Worm (Caenorhabditis elegans): ENCODE measurements around the gene pfd-5.

Gene pfd-5

ce11 chrIII:7210486-7210885 lies 11.8 kb upstream of the pfd-5 start:
- no peak for TF ChIP-seq jun-1 (tag; optimal IDR thresholded peaks at IDR 0.05)
- TF ChIP-seq fos-1 (tag; optimal IDR thresholded peaks at IDR 0.05) = no peak
- no peak for TF ChIP-seq fkh-2 (tag; optimal IDR thresholded peaks at IDR 0.05)
- TF ChIP-seq lin-39 (tag; optimal IDR thresholded peaks at IDR 0.05) = no peak
- TF ChIP-seq egl-27 (tag; optimal IDR thresholded peaks at IDR 0.05) = no peak
- no peak for TF ChIP-seq ZK546.5 (tag; optimal IDR thresholded peaks at IDR 0.05)
- no peak for TF ChIP-seq daf-12 (tag; optimal IDR thresholded peaks at IDR 0.05)
- TF ChIP-seq nfya-1 (tag; optimal IDR thresholded peaks at IDR 0.05; ENCODE audit: insufficient read depth) = no peak
- no peak for TF ChIP-seq fkh-10 (GFP tag; optimal IDR thresholded peaks at IDR 0.05)
- no peak for TF ChIP-seq nhr-28 (tag; optimal IDR thresholded peaks at IDR 0.05)
- no peak for TF ChIP-seq pha-4 (tag; optimal IDR thresholded peaks at IDR 0.05)
- TF ChIP-seq mdl-1 (tag; optimal IDR thresholded peaks at IDR 0.05) = no peak
- no peak for TF ChIP-seq nhr-237 (tag; optimal IDR thresholded peaks at IDR 0.05)
- TF ChIP-seq skn-1 (tag; optimal IDR thresholded peaks at IDR 0.05) = no peak
- no peak for TF ChIP-seq zag-1 (tag; optimal IDR thresholded peaks at IDR 0.05)
- TF ChIP-seq elt-2 (tag; optimal IDR thresholded peaks at IDR 0.05) = no peak
- TF ChIP-seq ceh-82 (tag; optimal IDR thresholded peaks at IDR 0.05) = no peak

ce11 chrIII:7209721-7210120 lies 11.0 kb upstream of the pfd-5 start, which contains the start of gene R151.2:
R151.2 (plus strand) TSS chrIII:7209967.
- TF ChIP-seq fkh-10 (GFP tag; optimal IDR thresholded peaks at IDR 0.05) (no peak), fos-1 (tag; optimal IDR thresholded peaks at IDR 0.05) (peak; percentile 10)

ce11 chrIII:7207903-7208497 lies 9.3 kb upstream of the pfd-5 start, which contains the start of gene rpl-6:
rpl-6 (plus strand) TSS chrIII:7208447.
- no peak for TF ChIP-seq ceh-9 (tag; optimal IDR thresholded peaks at IDR 0.05)
- TF ChIP-seq R02D3.7 (tag; optimal IDR thresholded peaks at IDR 0.05) = peak; percentile 84
- peak in 1 of 3 experiments; percentile 72 for TF ChIP-seq elt-3 (tag; optimal IDR thresholded peaks at IDR 0.05)
- peak; percentile 81 for TF ChIP-seq hmg-11 (tag; optimal IDR thresholded peaks at IDR 0.05)
- no peak for TF ChIP-seq nhr-237 (tag; optimal IDR thresholded peaks at IDR 0.05)
- no peak for TF ChIP-seq ztf-11 (tag; optimal IDR thresholded peaks at IDR 0.05)
- TF ChIP-seq nhr-76 (tag; optimal IDR thresholded peaks at IDR 0.05) = peak; percentile 1
- peak; percentile 21 for TF ChIP-seq ceh-16 (tag; optimal IDR thresholded peaks at IDR 0.05)
- TF ChIP-seq tbx-2 (tag; optimal IDR thresholded peaks at IDR 0.05) = peak; percentile 37
- peak; percentile 93 for TF ChIP-seq lin-15B (tag; optimal IDR thresholded peaks at IDR 0.05)
- peak; percentile 48 for TF ChIP-seq snpc-4 (tag; optimal IDR thresholded peaks at IDR 0.05)
- peak; percentile 98 for TF ChIP-seq nfya-1 (tag; optimal IDR thresholded peaks at IDR 0.05; ENCODE audit: insufficient read depth)
- no peak for TF ChIP-seq unc-62 (GFP tag; optimal IDR thresholded peaks at IDR 0.05)
- no peak for TF ChIP-seq mml-1 (tag; optimal IDR thresholded peaks at IDR 0.05)
- TF ChIP-seq elt-2 (tag; optimal IDR thresholded peaks at IDR 0.05) = peak; percentile 66
- TF ChIP-seq egl-27 (tag; optimal IDR thresholded peaks at IDR 0.05) = peak; percentile 72
- no peak for TF ChIP-seq nhr-28 (tag; optimal IDR thresholded peaks at IDR 0.05)
- TF ChIP-seq pha-4 (tag; optimal IDR thresholded peaks at IDR 0.05) = peak; percentile 98
- TF ChIP-seq nhr-25 (tag; optimal IDR thresholded peaks at IDR 0.05) = peak; percentile 88
- peak; percentile 73 for TF ChIP-seq lin-39 (tag; optimal IDR thresholded peaks at IDR 0.05)
- TF ChIP-seq ceh-82 (tag; optimal IDR thresholded peaks at IDR 0.05) = no peak
- no peak for TF ChIP-seq aly-2 (tag; optimal IDR thresholded peaks at IDR 0.05)
- peak; percentile 18 for TF ChIP-seq elt-1 (tag; optimal IDR thresholded peaks at IDR 0.05)
- TF ChIP-seq ama-1 (optimal IDR thresholded peaks at IDR 0.05) = peak; percentile 59
- no peak for TF ChIP-seq eor-1 (tag; optimal IDR thresholded peaks at IDR 0.05)
- no peak for TF ChIP-seq fos-1 (tag; optimal IDR thresholded peaks at IDR 0.05)
- peak; percentile 13 for TF ChIP-seq ztf-4 (tag; optimal IDR thresholded peaks at IDR 0.05)
- no peak for TF ChIP-seq nhr-12 (tag; optimal IDR thresholded peaks at IDR 0.05)
- peak; percentile 14 for TF ChIP-seq fkh-10 (GFP tag; optimal IDR thresholded peaks at IDR 0.05)
- TF ChIP-seq nhr-43 (tag; optimal IDR thresholded peaks at IDR 0.05; ENCODE audit: poor library complexity, severe bottlenecking) = peak; percentile 79
- peak; percentile 98 for TF ChIP-seq nhr-23 (tag; optimal IDR thresholded peaks at IDR 0.05)
- TF ChIP-seq nhr-11 (tag; optimal IDR thresholded peaks at IDR 0.05) = no peak
- peak; percentile 66 for TF ChIP-seq egl-5 (tag; optimal IDR thresholded peaks at IDR 0.05)
- TF ChIP-seq lsy-12 (tag; optimal IDR thresholded peaks at IDR 0.05) = peak; percentile 90
- TF ChIP-seq daf-12 (tag; optimal IDR thresholded peaks at IDR 0.05) = no peak
- TF ChIP-seq fkh-2 (tag; optimal IDR thresholded peaks at IDR 0.05) = no peak
- TF ChIP-seq zag-1 (tag; optimal IDR thresholded peaks at IDR 0.05) = no peak
- TF ChIP-seq unc-39 (tag; optimal IDR thresholded peaks at IDR 0.05) = no peak
- TF ChIP-seq skn-1 (tag; optimal IDR thresholded peaks at IDR 0.05) = peak; percentile 77
- no peak for TF ChIP-seq nhr-67 (tag; optimal IDR thresholded peaks at IDR 0.05)
- TF ChIP-seq sea-2 (GFP tag; optimal IDR thresholded peaks at IDR 0.05) = no peak
- peak; percentile 22 for TF ChIP-seq ZK546.5 (tag; optimal IDR thresholded peaks at IDR 0.05)
- TF ChIP-seq ceh-28 (tag; optimal IDR thresholded peaks at IDR 0.05) = peak; percentile 60
- TF ChIP-seq pqm-1 (tag; optimal IDR thresholded peaks at IDR 0.05) = peak; percentile 67
- no peak for TF ChIP-seq nhr-77 (tag; optimal IDR thresholded peaks at IDR 0.05)
- no peak for TF ChIP-seq mdl-1 (tag; optimal IDR thresholded peaks at IDR 0.05)
- TF ChIP-seq jun-1 (tag; optimal IDR thresholded peaks at IDR 0.05) = peak; percentile 35

All from whole organism, L3 larva.